Fruit fly (Drosophila melanogaster) whole organism, wandering third instar larva: ENCODE results near the gene Cyp12a4.

ENCODE experiments used
- Hr78 ChIP-seq: fragments of >200 bp; optimal IDR thresholded peaks from 2 replicates; lab custom pipeline; 2017; ENCODE audit warnings: missing biosample characterization, missing genetic modification characterization
- Vsx2 ChIP-seq: fragments of 200-300, 225-300 bp; sonication (Bioruptor generic); optimal IDR thresholded peaks from 2 replicates; lab custom pipeline; 2018; ENCODE audit warnings: missing biosample characterization, missing genetic modification characterization; ENCODE audit not compliant: partially characterized antibody
- br ChIP-seq: fragments of 200-800 bp; sonication (Bioruptor generic); optimal IDR thresholded peaks from 2 replicates; lab custom pipeline; 2016; ENCODE audit warnings: missing biosample characterization, missing genetic modification characterization
- dl ChIP-seq, 2 experiments: fragments of 175-275, 200-275 bp in 1 of 2; fragments of 200-275 bp in 1 of 2; sonication (Bioruptor generic); optimal IDR thresholded peaks; lab custom pipeline; 2018; ENCODE audit warnings: mild to moderate bottlenecking in 2 of 2, missing biosample characterization in 2 of 2, missing genetic modification characterization in 2 of 2, moderate library complexity in 2 of 2; ENCODE audit not compliant: partially characterized antibody in 2 of 2, insufficient read depth in 1 of 2
- ey ChIP-seq: fragments of 200-800 bp; sonication (Bioruptor generic); optimal IDR thresholded peaks from 2 replicates; lab custom pipeline; 2016; ENCODE audit warnings: missing biosample characterization, missing genetic modification characterization
- h ChIP-seq: fragments of 200-800 bp; sonication (Bioruptor generic); optimal IDR thresholded peaks from 3 replicates; lab custom pipeline; 2016; ENCODE audit warnings: missing biosample characterization, mild to moderate bottlenecking, missing genetic modification characterization
- jim ChIP-seq: fragments of 175-275, 200-325 bp; sonication (Bioruptor generic); optimal IDR thresholded peaks from 2 replicates; lab custom pipeline; 2016; ENCODE audit warnings: missing biosample characterization, mild to moderate bottlenecking, missing genetic modification characterization
- psq ChIP-seq: fragments of 200-800 bp; sonication (Bioruptor generic); optimal IDR thresholded peaks from 3 replicates; lab custom pipeline; 2017; ENCODE audit warnings: missing biosample characterization, mild to moderate bottlenecking, missing genetic modification characterization, moderate library complexity
- usp ChIP-seq: fragments of >200 bp; optimal IDR thresholded peaks from 2 replicates; lab custom pipeline; 2017; ENCODE audit warnings: missing biosample characterization, missing genetic modification characterization

DNA sequence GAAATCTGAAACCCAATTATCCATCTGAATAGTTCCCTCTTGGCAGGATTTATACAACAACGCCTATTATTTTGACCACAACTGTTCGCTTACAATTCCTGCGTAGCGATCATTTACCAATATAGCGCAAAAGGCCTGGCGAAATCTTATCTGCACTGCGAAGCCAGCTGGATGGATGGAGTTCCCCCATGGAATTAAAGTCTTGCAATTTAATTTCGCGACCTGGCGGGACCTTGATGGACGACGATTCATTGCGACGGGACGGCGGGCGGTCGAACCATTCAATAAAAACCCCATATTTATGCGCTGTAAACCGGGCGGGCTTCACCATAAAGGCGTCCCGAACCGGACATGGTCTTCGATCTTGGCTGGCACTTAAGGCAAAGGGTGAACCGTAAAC, 17.9 kb downstream of the Cyp12a4 start:
- TF ChIP-seq dl (GFP tag; optimal IDR thresholded peaks at IDR 0.05; lab: Kevin White, UChicago; ENCODE audit: insufficient read depth in 1 of 2, partially characterized antibody in 2 of 2) (no peak), psq (no peak), jim (GFP tag; lab: Kevin White, UChicago) (no peak), Vsx2 (GFP tag; lab: Kevin White, UChicago) (no peak), Hr78 (GFP tag; lab: Kevin White, UChicago) (no peak), br (GFP tag; lab: Kevin White, UChicago) (no peak), ey (GFP tag; lab: Kevin White, UChicago) (no peak), usp (GFP tag; lab: Kevin White, UChicago) (no peak), h (GFP tag; lab: Kevin White, UChicago) (no peak)
